Worm (Caenorhabditis elegans) whole organism, dauer: ENCODE data around the gene rog-1.

Experiments
- unc-62 ChIP-seq: sonication (generic microtip); optimal IDR thresholded peaks from 2 replicates; lab custom pipeline; 2017; ENCODE audit warnings: missing biosample characterization, missing genetic modification reagents, missing genetic modification characterization

The rog-1 gene

DNA sequence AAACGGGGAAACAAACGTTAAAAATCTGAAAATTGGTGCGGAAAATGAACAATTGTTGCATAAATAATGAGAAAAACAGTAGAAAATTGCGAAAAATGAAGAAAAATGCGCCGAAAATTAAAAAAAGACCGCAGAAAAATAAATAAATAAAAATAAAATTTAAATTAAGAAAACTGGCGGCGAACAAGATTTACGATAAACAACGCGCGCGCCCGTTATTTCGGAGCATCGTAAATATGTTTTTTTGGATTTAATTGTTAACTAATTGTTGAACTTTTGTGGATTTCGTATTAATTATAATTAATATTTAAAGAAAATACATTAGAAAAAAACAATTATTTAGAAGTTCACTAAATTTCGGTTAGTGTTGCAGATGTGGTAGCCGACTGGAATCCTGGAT, 2.0 kb upstream of the rog-1 start:
- no peak for TF ChIP-seq unc-62

DNA sequence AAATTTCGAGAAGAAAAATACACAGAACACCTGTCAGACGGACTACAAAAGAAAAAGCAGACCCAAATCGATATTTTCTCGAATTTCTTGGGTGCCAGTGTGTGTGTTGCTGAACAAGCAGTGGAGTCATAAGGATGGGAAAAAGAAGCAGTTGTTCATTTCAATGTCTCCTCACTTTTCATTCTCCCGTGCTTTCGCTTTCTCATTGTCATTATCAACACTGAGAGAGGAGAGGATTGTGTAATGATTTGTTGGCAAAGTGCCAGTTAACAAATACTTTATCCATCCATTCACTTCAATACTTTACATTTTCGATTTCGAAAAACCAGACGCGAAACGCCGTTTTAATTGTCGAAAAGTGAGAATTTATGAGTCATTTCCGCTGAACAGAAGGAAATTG, 838 bp upstream of the rog-1 start:
- no peak for TF ChIP-seq unc-62

DNA sequence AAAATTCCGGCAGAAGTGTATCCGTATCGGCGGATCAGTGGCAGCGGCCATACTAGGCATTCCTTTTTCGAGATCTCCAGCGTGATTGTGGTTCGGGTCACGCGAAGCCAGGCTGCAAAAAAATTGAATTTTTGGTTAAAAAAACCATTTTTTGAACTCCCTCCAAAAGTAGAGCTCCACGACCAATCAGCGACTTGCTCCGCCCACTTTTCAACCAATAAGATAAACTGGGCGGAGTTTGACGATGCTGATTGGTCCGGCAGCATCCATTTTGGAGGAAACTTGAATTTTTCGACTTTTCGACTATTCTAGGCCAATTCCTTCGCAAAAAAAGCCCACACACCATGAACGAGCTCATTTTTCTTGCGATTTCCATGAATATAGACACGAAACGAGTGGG, 303 bp downstream of the rog-1 start:
- no peak for TF ChIP-seq unc-62

DNA sequence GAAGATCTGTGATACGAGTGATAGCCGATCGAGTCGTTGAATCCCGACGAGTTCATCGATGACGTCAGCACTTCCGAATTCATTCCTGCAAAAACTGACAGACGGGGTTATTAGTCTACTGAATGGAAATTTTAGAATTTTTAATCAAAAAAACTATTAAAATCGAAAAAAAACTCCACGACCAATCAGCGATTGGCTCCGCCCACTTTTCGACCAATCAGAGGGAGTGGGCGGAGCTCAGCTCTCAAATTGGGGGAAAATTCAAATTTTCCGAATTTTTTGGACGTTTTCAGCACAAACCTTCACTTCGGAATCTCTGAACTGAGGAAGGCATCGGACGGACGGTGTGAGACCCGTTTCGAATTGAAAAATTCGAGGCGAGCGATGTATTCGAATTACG, 1.8 kb downstream of the rog-1 start:
- TF ChIP-seq unc-62: no peak

ce11 chrII:1372138-1372537, 2.7 kb downstream of the rog-1 start:
- no peak for TF ChIP-seq unc-62

DNA sequence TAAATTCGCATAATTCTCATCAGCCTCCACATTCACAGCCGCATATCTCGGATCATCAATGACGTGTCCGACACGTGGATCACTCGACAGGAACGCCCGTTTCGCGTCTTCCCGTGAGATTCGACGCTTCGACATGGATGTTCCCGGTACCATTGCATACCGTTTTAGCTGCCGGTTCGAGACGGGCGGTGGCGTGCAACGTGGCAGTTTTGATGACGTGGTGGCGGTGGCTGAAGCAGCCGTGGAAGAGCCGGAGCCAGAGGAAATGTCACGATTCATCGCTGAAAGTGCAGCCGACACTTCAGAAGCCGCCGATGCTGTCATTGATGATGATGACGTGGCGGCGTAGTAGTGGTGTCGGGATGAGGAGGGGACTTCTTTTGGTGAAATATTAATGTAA, 3.3 kb downstream of the rog-1 start:
- no peak for TF ChIP-seq unc-62

ce11 chrII:1369322-1369721, 5.5 kb downstream of the rog-1 start:
- no peak for TF ChIP-seq unc-62

DNA sequence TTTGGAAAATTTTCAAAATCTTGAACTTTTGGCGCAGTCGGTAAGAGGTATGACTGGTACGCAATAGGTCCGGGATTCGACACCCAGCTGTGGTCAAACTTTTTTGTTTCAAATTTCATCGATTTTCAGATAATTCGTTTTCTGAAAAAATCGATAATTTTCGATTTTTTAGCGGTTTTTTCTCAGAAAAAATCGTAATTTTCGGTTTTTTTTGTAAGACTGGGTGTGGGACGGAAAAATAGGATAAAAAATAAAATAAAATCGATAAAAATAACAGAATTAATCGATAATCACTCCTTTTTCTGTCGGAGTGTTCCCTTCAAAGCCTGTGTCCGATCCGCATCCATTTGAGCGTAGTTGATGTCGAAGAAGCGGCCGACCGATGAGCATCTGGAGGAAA, 6.0 kb downstream of the rog-1 start:
- TF ChIP-seq unc-62: no peak

DNA sequence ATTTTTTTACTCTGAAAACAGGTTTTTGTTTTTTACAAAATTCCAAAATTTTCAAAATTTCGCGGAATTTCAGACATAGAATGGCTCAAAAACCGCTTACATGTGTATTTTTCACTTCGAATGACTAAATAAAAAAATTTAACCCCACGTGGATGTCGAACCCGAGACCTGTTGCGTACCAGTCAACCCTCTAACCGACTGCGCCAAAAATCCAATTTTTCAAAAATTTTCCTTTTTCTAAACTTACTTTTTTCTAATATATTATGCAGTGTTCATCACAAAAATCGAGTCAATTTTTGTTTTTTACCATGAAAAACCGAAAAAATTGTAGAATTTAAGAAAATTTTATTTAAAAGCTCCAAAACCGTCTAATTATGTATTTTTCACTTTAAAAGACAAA, 8.8 kb downstream of the rog-1 start:
- no peak for TF ChIP-seq unc-62

- TF ChIP-seq unc-62: no peak
These were observed 12.4 kb downstream of the rog-1 start for ce11 chrII:1362423-1362822.

ce11 chrII:1360257-1360656, 14.5 kb downstream of the rog-1 start:
- no peak for TF ChIP-seq unc-62

ce11 chrII:1357905-1358304, 16.9 kb downstream of the rog-1 start, which contains the start of gene C13A10.2:
Gene C13A10.2 (minus strand): TSS chrII:1358005.
- TF ChIP-seq unc-62: no peak

- TF ChIP-seq unc-62: no peak
These were observed 17.5 kb downstream of the rog-1 start for ce11 chrII:1357262-1357661.

DNA sequence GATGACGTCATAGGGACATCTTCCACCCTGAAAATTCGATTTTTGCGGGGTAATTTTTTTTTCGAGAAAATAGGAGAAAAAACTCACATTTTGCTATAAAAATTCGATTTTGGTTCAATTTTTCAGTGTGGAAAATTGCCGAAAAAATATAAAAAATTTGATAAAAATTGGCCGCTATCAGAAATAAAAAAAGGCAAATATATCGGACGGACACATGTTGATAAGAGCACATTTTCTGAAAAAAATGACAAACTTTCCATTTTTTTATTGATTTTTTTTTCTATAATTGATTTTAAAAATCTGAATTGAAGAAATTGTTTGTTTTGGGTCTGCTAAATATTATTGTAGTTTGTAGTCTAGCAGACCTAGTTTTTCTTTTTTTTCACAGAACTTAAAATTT, 19.3 kb downstream of the rog-1 start, which contains the start of gene C13A10.1:
TSS of gene C13A10.1 (minus strand) at position 170 of the 400 bp plus-strand sequence.
- TF ChIP-seq unc-62: no peak

DNA sequence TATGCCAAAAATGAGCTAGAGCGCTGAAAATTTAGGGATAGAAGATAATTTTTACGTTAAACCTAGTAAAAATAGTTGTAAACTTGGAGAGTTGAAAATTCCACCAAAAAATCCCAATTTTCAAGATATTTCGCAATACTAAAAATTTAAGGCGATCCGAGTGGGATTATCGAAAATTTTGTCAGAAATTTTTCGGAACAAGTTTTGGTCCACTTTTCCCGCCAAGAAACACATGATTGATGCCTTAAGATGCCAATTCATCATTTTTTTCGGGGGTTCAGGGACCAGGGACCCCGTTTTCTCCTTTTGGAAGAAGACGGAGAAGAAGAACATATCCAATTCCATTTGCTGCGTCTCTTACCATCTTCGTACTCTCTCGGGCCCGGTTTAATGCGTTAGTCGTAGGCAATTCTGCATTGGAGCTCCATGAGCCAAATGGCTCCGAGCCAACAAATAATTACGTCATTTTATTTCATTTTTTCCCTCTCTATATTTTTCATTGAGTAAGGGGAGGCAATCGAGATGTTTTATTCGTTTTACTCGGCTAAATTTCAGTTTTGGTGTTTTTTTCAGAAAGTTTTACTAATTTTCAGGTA, 30.2 kb downstream of the rog-1 start:
- no peak for TF ChIP-seq unc-62

- no peak for TF ChIP-seq unc-62
These were observed 31.0 kb downstream of the rog-1 start for ce11 chrII:1343748-1344147.

ce11 chrII:1341416-1341815, 33.4 kb downstream of the rog-1 start:
- no peak for TF ChIP-seq unc-62

DNA sequence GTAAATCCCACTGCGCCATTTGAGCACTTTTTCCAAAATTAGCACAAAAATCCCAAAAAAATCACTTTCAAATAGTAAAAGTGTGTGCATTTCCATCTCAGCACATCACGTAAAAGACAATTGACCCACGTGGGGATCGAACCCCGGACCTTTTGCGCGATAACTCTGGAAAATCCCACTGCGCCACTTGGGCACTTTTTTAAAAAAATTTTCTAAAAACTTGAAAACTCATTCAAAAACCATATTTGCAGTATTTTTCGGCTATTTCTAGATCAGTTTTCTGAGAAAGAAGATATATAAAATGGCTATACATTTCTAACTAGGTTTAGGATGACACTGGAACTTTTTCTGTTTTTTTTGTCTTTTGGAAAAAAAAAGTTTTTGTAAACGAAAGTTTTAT, 34.7 kb downstream of the rog-1 start:
- no peak for TF ChIP-seq unc-62

DNA sequence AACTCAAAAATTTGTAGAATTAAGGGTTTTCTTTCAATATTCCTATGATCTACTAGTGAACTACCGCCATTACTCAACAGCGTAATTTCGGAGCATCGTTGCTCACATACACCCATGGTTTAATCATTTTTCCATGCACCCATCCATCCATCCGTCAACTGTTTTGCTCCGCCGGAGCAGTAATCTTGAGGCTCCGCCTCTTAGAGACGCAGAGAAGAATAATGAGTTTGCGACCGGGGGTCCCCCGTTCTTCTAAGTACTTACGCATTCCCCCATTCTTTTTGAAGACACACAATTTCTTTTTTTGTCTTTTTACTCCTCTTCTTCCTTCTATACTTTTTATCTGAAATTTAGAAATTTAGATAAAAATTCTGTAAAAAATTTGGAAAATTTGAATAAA, 36.6 kb downstream of the rog-1 start:
- TF ChIP-seq unc-62: no peak
